Fruit fly (Drosophila melanogaster) whole organism, embryonic: ENCODE data around the gene CCHa1.
A peak's percentile ranks its signal among the peaks of the same experiment; 100 is the strongest.

Experiments
- Atf-2 ChIP-seq: fragments of 200-800 bp; sonication (Bioruptor generic); optimal IDR thresholded peaks from 2 replicates; lab custom pipeline; 2016; ENCODE audit warnings: missing biosample characterization, missing genetic modification characterization
- CG10321 ChIP-seq: fragments of 200-800 bp; sonication (Bioruptor generic); IDR thresholded peaks from 2 replicates; pipeline ENCODE4 v1.3.6; 2022; ENCODE audit warnings: missing biosample characterization, missing genetic modification characterization
- CG11723 ChIP-seq: fragments of 200-800 bp; sonication (Bioruptor generic); optimal IDR thresholded peaks from 2 replicates; lab custom pipeline; 2017; ENCODE audit warnings: missing biosample characterization, mild to moderate bottlenecking, missing genetic modification characterization
- CG12391 ChIP-seq: fragments of 200-800 bp; sonication (Bioruptor generic); optimal IDR thresholded peaks from 3 replicates; lab custom pipeline; 2018; ENCODE audit warnings: missing biosample characterization, mild to moderate bottlenecking, missing genetic modification characterization, moderate library complexity
- CG13424 ChIP-seq: fragments of 200-800 bp; sonication (Bioruptor generic); optimal IDR thresholded peaks from 2 replicates; lab custom pipeline; 2019; ENCODE audit warnings: missing biosample characterization, mild to moderate bottlenecking, missing genetic modification characterization, moderate library complexity
- CG14965 ChIP-seq: fragments of 200-800 bp; sonication (Bioruptor generic); optimal IDR thresholded peaks from 2 replicates; lab custom pipeline; 2016; ENCODE audit warnings: missing biosample characterization, missing genetic modification characterization, borderline replicate concordance
- CG15479 ChIP-seq: fragments of 200-800 bp; sonication (Bioruptor generic); optimal IDR thresholded peaks from 3 replicates; lab custom pipeline; 2019; ENCODE audit warnings: missing biosample characterization, mild to moderate bottlenecking, missing genetic modification characterization, moderate library complexity
- CG17829 ChIP-seq: fragments of 200-800 bp; optimal IDR thresholded peaks from 2 replicates; lab custom pipeline; 2019; ENCODE audit warnings: missing biosample characterization, mild to moderate bottlenecking, missing genetic modification characterization, moderate library complexity
- CG18476 ChIP-seq: fragments of 200-800 bp; sonication (Bioruptor generic); optimal IDR thresholded peaks from 2 replicates; lab custom pipeline; 2016; ENCODE audit warnings: missing biosample characterization, mild to moderate bottlenecking, missing genetic modification characterization
- CG2889 ChIP-seq: fragments of 200-800 bp; sonication (Bioruptor generic); IDR thresholded peaks from 3 replicates; pipeline ENCODE4 v1.3.6; 2022; ENCODE audit warnings: missing biosample characterization, missing genetic modification characterization
- CG6791 ChIP-seq: fragments of 200-800 bp; sonication (Bioruptor generic); IDR thresholded peaks from 3 replicates; pipeline ENCODE4 v1.3.6; 2022; ENCODE audit warnings: missing biosample characterization, missing genetic modification characterization; ENCODE audit not compliant: partially characterized antibody
- CG7745 ChIP-seq: fragments of 200-800 bp; sonication (Bioruptor generic); optimal IDR thresholded peaks from 2 replicates; lab custom pipeline; 2018; ENCODE audit warnings: missing biosample characterization, mild to moderate bottlenecking, missing genetic modification characterization, moderate library complexity
- CG8290 ChIP-seq, 3 experiments: fragments of 200-800 bp; sonication (Bioruptor generic); optimal IDR thresholded peaks; 2 replicates each; lab custom pipeline; 2016 to 2019; ENCODE audit warnings: missing biosample characterization in 3 of 3, missing genetic modification characterization in 3 of 3, mild to moderate bottlenecking in 2 of 3, moderate library complexity in 1 of 3
- CG8388 ChIP-seq: fragments of 200-800 bp; sonication (Bioruptor generic); optimal IDR thresholded peaks from 2 replicates; lab custom pipeline; 2019; ENCODE audit warnings: missing biosample characterization, mild to moderate bottlenecking, missing genetic modification characterization, moderate library complexity
- CG8765 ChIP-seq: fragments of 200-800 bp; sonication (Bioruptor generic); IDR thresholded peaks from 2 replicates; pipeline ENCODE4 v1.3.6; 2022; ENCODE audit warnings: missing biosample characterization, missing genetic modification characterization
- CG9932 ChIP-seq: fragments of 200-800 bp; sonication (Bioruptor generic); IDR thresholded peaks from 2 replicates; pipeline ENCODE4 v1.3.6; 2022; ENCODE audit warnings: missing biosample characterization, missing genetic modification characterization
- Deaf1 ChIP-seq: fragments of 200-800 bp; optimal IDR thresholded peaks from 3 replicates; lab custom pipeline; 2019; ENCODE audit warnings: missing biosample characterization, mild to moderate bottlenecking, missing genetic modification characterization, moderate library complexity
- Dfd ChIP-seq, 2 experiments: fragments of >200 bp; optimal IDR thresholded peaks; 2 replicates each; lab custom pipeline; 2017; ENCODE audit warnings: missing biosample characterization in 2 of 2, missing genetic modification characterization in 2 of 2
- Dref ChIP-seq: fragments of 200-800 bp; sonication (Bioruptor generic); IDR thresholded peaks from 2 replicates; pipeline ENCODE4 v1.3.6; 2022; ENCODE audit warnings: missing biosample characterization, missing genetic modification characterization
- E2f1 ChIP-seq: fragments of 200-800 bp; sonication (Bioruptor generic); IDR thresholded peaks from 2 replicates; pipeline ENCODE4 v1.3.6; 2022; ENCODE audit warnings: missing biosample characterization, missing genetic modification characterization
- E2f2 ChIP-seq: fragments of 200-800 bp; sonication (Bioruptor generic); IDR thresholded peaks from 2 replicates; pipeline ENCODE4 v1.3.6; 2022; ENCODE audit warnings: missing biosample characterization, missing genetic modification characterization
- HLHmδ ChIP-seq: fragments of 200-800 bp; sonication (Bioruptor generic); optimal IDR thresholded peaks from 2 replicates; lab custom pipeline; 2018; ENCODE audit warnings: missing biosample characterization, mild to moderate bottlenecking, missing genetic modification characterization, moderate library complexity
- Hsf ChIP-seq: fragments of 200-800 bp; sonication (Bioruptor generic); optimal IDR thresholded peaks from 3 replicates; lab custom pipeline; 2016; ENCODE audit warnings: missing biosample characterization, missing genetic modification characterization
- Med ChIP-seq: fragments of 200-800 bp; sonication (Bioruptor generic); peaks from one replicate; lab custom pipeline; 2016; ENCODE audit warnings: missing biosample characterization, missing genetic modification characterization, mild to moderate bottlenecking, inconsistent platforms, moderate library complexity
- Myb ChIP-seq: fragments of 200-800 bp; sonication (Bioruptor generic); optimal IDR thresholded peaks from 2 replicates; lab custom pipeline; 2016; ENCODE audit warnings: missing biosample characterization, missing genetic modification characterization
- Oli ChIP-seq: fragments of 200-800 bp; sonication (Bioruptor generic); optimal IDR thresholded peaks from 2 replicates; lab custom pipeline; 2018; ENCODE audit warnings: missing biosample characterization, mild to moderate bottlenecking, missing genetic modification characterization, moderate library complexity
- Pdp1 ChIP-seq, 2 experiments: fragments of 200-800 bp; sonication (Bioruptor generic); optimal IDR thresholded peaks; 3 replicates each; lab custom pipeline; 2016; ENCODE audit warnings: missing biosample characterization in 2 of 2, missing genetic modification characterization in 2 of 2, mild to moderate bottlenecking in 1 of 2, moderate library complexity in 1 of 2
- Ravus ChIP-seq: fragments of 200-800 bp; sonication (Bioruptor generic); IDR thresholded peaks from 2 replicates; pipeline ENCODE4 v1.3.6; 2022; ENCODE audit warnings: missing biosample characterization, missing genetic modification characterization
- Ssrp ChIP-seq: fragments of 200-800 bp; sonication (Bioruptor generic); optimal IDR thresholded peaks from 2 replicates; lab custom pipeline; 2018; ENCODE audit warnings: missing biosample characterization, mild to moderate bottlenecking, missing genetic modification characterization, moderate library complexity
- ac ChIP-seq: fragments of 200-800 bp; sonication (Bioruptor generic); optimal IDR thresholded peaks from 3 replicates; lab custom pipeline; 2017; ENCODE audit warnings: missing biosample characterization, mild to moderate bottlenecking, missing genetic modification characterization
- chif ChIP-seq, 2 experiments: fragments of 200-800 bp; sonication (Bioruptor generic); optimal IDR thresholded peaks; 3 replicates each; lab custom pipeline; 2016; ENCODE audit warnings: missing biosample characterization in 2 of 2, missing genetic modification characterization in 2 of 2
- chinmo ChIP-seq: fragments of 200-800 bp; sonication (Bioruptor generic); IDR thresholded peaks from 4 replicates; pipeline ENCODE4 v1.3.6; 2022; ENCODE audit warnings: missing biosample characterization, missing genetic modification characterization; ENCODE audit not compliant: partially characterized antibody
- corto ChIP-seq: fragments of 200-800 bp; sonication (Bioruptor generic); optimal IDR thresholded peaks from 2 replicates; lab custom pipeline; 2016; ENCODE audit warnings: missing biosample characterization, mild to moderate bottlenecking, missing genetic modification characterization, moderate library complexity
- exex ChIP-seq: fragments of 200-800 bp; sonication (Bioruptor generic); optimal IDR thresholded peaks from 4 replicates; lab custom pipeline; 2018; ENCODE audit warnings: missing biosample characterization, mild to moderate bottlenecking, missing genetic modification characterization, moderate library complexity
- eyg ChIP-seq: fragments of 200-800 bp; sonication (Bioruptor generic); optimal IDR thresholded peaks from 3 replicates; lab custom pipeline; 2016; ENCODE audit warnings: missing biosample characterization, missing genetic modification characterization
- ftz-f1 ChIP-seq: fragments of 200-800 bp; sonication (Bioruptor generic); optimal IDR thresholded peaks from 2 replicates; lab custom pipeline; 2016; ENCODE audit warnings: missing biosample characterization, missing genetic modification characterization
- gro ChIP-seq: fragments of 200-800 bp; sonication (Bioruptor generic); optimal IDR thresholded peaks from 2 replicates; lab custom pipeline; 2016; ENCODE audit warnings: missing biosample characterization, missing genetic modification characterization
- gsb ChIP-seq: fragments of 200-800 bp; sonication (Bioruptor generic); IDR thresholded peaks from 2 replicates; pipeline ENCODE4 v1.3.6; 2022; ENCODE audit warnings: missing biosample characterization, missing genetic modification characterization
- her ChIP-seq: fragments of 200-800 bp; sonication (Bioruptor generic); optimal IDR thresholded peaks from 2 replicates; lab custom pipeline; 2016; ENCODE audit warnings: missing biosample characterization, missing genetic modification characterization
- hkb ChIP-seq, 2 experiments: fragments of 200-800 bp in 1 of 2; fragments of >200 bp in 1 of 2; sonication (Bioruptor generic) in 1 of 2; IDR thresholded peaks in 1 of 2; optimal IDR thresholded peaks in 1 of 2; 2 replicates each; pipeline versions ENCODE4 v1.3.6 to Lab custom; 2017 to 2022; ENCODE audit warnings: missing biosample characterization in 1 of 2, missing genetic modification characterization in 1 of 2
- klu ChIP-seq: fragments of 200-800 bp; sonication (Bioruptor generic); IDR thresholded peaks from 2 replicates; pipeline ENCODE4 v1.3.6; 2022; ENCODE audit warnings: missing biosample characterization, missing genetic modification characterization
- kni ChIP-seq: fragments of 200-800 bp; sonication (Bioruptor generic); optimal IDR thresholded peaks from 3 replicates; lab custom pipeline; 2017; ENCODE audit warnings: mild to moderate bottlenecking, missing biosample characterization, missing genetic modification reagents, missing genetic modification characterization
- pum ChIP-seq: fragments of 200-800 bp; sonication (Bioruptor generic); optimal IDR thresholded peaks from 2 replicates; lab custom pipeline; 2016; ENCODE audit warnings: missing biosample characterization, missing genetic modification characterization
- ranshi ChIP-seq: fragments of 200-800 bp; sonication (Bioruptor generic); IDR thresholded peaks from 2 replicates; pipeline ENCODE4 v1.3.6; 2022; ENCODE audit warnings: missing biosample characterization, missing genetic modification characterization
- salm ChIP-seq: fragments of 200-800 bp; sonication (Bioruptor generic); optimal IDR thresholded peaks from 2 replicates; lab custom pipeline; 2018; ENCODE audit warnings: missing biosample characterization, mild to moderate bottlenecking, missing genetic modification characterization
- sc ChIP-seq, 3 experiments: fragments of >200 bp in 2 of 3; fragments of 200-800 bp in 1 of 3; sonication (Bioruptor generic) in 1 of 3; optimal IDR thresholded peaks; 2 replicates in 2 of 3; 3 replicates in 1 of 3; lab custom pipeline; 2017; ENCODE audit warnings: mild to moderate bottlenecking in 1 of 3, missing biosample characterization in 1 of 3, missing genetic modification characterization in 1 of 3, missing genetic modification reagents in 1 of 3
- slp2 ChIP-seq: fragments of 200-800 bp; sonication (Bioruptor generic); optimal IDR thresholded peaks from 2 replicates; lab custom pipeline; 2016; ENCODE audit warnings: missing biosample characterization, missing genetic modification characterization
- ssp ChIP-seq: fragments of 200-800 bp; sonication (Bioruptor generic); IDR thresholded peaks from 2 replicates; pipeline ENCODE4 v1.3.6; 2022; ENCODE audit warnings: missing biosample characterization, missing genetic modification characterization
- wor ChIP-seq: fragments of 200-800 bp; sonication (Bioruptor generic); IDR thresholded peaks from 2 replicates; pipeline ENCODE4 v1.3.6; 2022; ENCODE audit warnings: missing biosample characterization, missing genetic modification characterization
- zfh2 ChIP-seq: fragments of 200-800 bp; sonication (Bioruptor generic); optimal IDR thresholded peaks from 2 replicates; lab custom pipeline; 2016; ENCODE audit warnings: missing biosample characterization, missing genetic modification characterization

Gene CCHa1

DNA sequence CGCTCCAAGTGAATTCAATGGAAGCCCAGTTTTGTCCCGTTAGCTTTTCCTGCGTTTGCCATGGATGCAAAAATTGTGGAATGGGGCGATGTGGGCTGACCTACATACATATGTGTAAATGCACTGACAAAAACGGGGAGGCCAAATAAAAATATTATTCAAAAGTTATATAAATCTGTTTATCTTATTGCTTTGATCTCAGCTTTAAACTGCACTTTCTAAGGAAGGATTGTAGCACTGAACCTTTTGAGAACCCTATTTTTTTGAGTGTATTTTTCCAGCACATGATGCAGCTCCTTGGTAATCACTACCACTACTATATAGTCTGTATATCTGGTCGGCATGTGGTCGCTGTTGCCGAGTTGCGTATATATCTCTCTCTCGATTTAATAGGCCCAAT, 19.6 kb downstream of the CCHa1 start (continued):
- TF ChIP-seq CG6791 (GFP tag; lab: Robert Waterston, UW) (no peak), exex (no peak), sc (optimal IDR thresholded peaks at IDR 0.05; lab: Kevin White, UChicago) (no peak), sc (GFP tag; optimal IDR thresholded peaks at IDR 0.05; lab: Kevin White, UChicago) (no peak), Ssrp (tag; lab: Kevin White, UChicago) (peak; percentile 4), E2f2 (GFP tag; lab: Robert Waterston, UW) (no peak), CG11723 (GFP tag; lab: Kevin White, UChicago) (no peak), ac (GFP tag; lab: Kevin White, UChicago) (no peak), Pdp1 (GFP tag; optimal IDR thresholded peaks at IDR 0.05; lab: Kevin White, UChicago) (peak in 1 of 2 experiments; percentile 33), pum (no peak), hkb (optimal IDR thresholded peaks at IDR 0.05; lab: Kevin White, UChicago) (no peak), hkb (GFP tag; IDR thresholded peaks at IDR 0.05; lab: Robert Waterston, UW) (peak; percentile 79), CG2889 (GFP tag; lab: Robert Waterston, UW) (0 out of 3 replicates have a peak, but pooled peaks have one; percentile 13), CG12391 (no peak), ranshi (0 out of 2 replicates have a peak, but pooled peaks have one; percentile 56), chif (GFP tag; optimal IDR thresholded peaks at IDR 0.05; lab: Kevin White, UChicago) (peak; percentile 19 to 35), CG18476 (no peak), CG10321 (0 out of 2 replicates have a peak, but pooled peaks have one; percentile 41), Med (peak; percentile 82), kni (no peak), CG8388 (no peak), CG8765 (no peak), ftz-f1 (no peak), Deaf1 (tag; lab: Kevin White, UChicago) (peak; percentile 13), gro (no peak), CG17829 (tag; lab: Kevin White, UChicago) (no peak), Dfd (GFP tag; optimal IDR thresholded peaks at IDR 0.05; lab: Kevin White, UChicago) (no peak), CG14965 (GFP tag; lab: Kevin White, UChicago) (no peak), CG7745 (tag; lab: Kevin White, UChicago) (no peak), her (GFP tag; lab: Kevin White, UChicago) (no peak), zfh2 (no peak), corto (GFP tag; lab: Kevin White, UChicago) (no peak), CG15479 (GFP tag; lab: Kevin White, UChicago) (no peak), Ravus (GFP tag; lab: Robert Waterston, UW) (peak; percentile 22; the same call in 1 of the 2 replicates), klu (GFP tag; lab: Robert Waterston, UW) (no peak), Myb (GFP tag; lab: Kevin White, UChicago) (no peak), wor (GFP tag; lab: Robert Waterston, UW) (no peak), chinmo (no peak), E2f1 (GFP tag; lab: Robert Waterston, UW) (peak; percentile 57; the same call in 1 of the 2 replicates), CG13424 (tag; lab: Kevin White, UChicago) (peak; percentile 34), CG9932 (no peak), eyg (no peak), Hsf (GFP tag; lab: Kevin White, UChicago) (no peak), HLHmδ (GFP tag; lab: Kevin White, UChicago) (no peak), Oli (tag; lab: Kevin White, UChicago) (peak; percentile 46), Atf-2 (GFP tag; lab: Kevin White, UChicago) (no peak), slp2 (GFP tag; lab: Kevin White, UChicago) (no peak), ssp (no peak), salm (tag; lab: Kevin White, UChicago) (no peak), CG8290 (GFP tag; optimal IDR thresholded peaks at IDR 0.05; lab: Kevin White, UChicago) (no peak), CG8290 (tag; optimal IDR thresholded peaks at IDR 0.05; lab: Kevin White, UChicago) (no peak), Dref (GFP tag; lab: Robert Waterston, UW) (no peak), gsb (GFP tag; lab: Robert Waterston, UW) (no peak)
